Worm (Caenorhabditis elegans) whole organism, mixed stage, embryonic: ENCODE results near the gene zig-4.
A peak's percentile ranks its signal among the peaks of the same experiment; 100 is the strongest.

Experiments used
- M03D4.4 ChIP-seq: sonication (generic microtip); optimal IDR thresholded peaks from 2 replicates; lab custom pipeline; 2017; ENCODE audit warnings: mild to moderate bottlenecking, missing genetic modification characterization, missing compliant biosample characterization
- bed-3 ChIP-seq: fragments of 200-800 bp; sonication (Bioruptor generic); optimal IDR thresholded peaks from 3 replicates; lab custom pipeline; 2018; ENCODE audit warnings: mild to moderate bottlenecking, missing genetic modification characterization, moderate library complexity, missing compliant biosample characterization
- blmp-1 ChIP-seq: fragments of 150-350 bp; optimal IDR thresholded peaks from 2 replicates; lab custom pipeline; 2014; ENCODE audit warnings: missing biosample characterization, missing genetic modification characterization
- ceh-39 ChIP-seq: fragments of 150-350 bp; optimal IDR thresholded peaks from 2 replicates; lab custom pipeline; 2014; ENCODE audit warnings: missing biosample characterization, missing genetic modification characterization
- ceh-43 ChIP-seq: fragments of 200-800 bp; sonication (Bioruptor generic); optimal IDR thresholded peaks from 2 replicates; lab custom pipeline; 2018; ENCODE audit warnings: mild to moderate bottlenecking, missing genetic modification characterization, moderate library complexity, missing compliant biosample characterization
- ceh-83 ChIP-seq: fragments of 200-800 bp; sonication (Bioruptor generic); optimal IDR thresholded peaks from 2 replicates; lab custom pipeline; 2018; ENCODE audit warnings: mild to moderate bottlenecking, missing genetic modification characterization, missing compliant biosample characterization
- ces-1 ChIP-seq: fragments of 150-350 bp; optimal IDR thresholded peaks from 2 replicates; lab custom pipeline; 2014; ENCODE audit warnings: missing biosample characterization, missing genetic modification reagents, missing genetic modification characterization
- cnd-1 ChIP-seq: fragments of 200-800 bp; sonication (Bioruptor generic); optimal IDR thresholded peaks from 2 replicates; lab custom pipeline; 2018; ENCODE audit warnings: mild to moderate bottlenecking, missing genetic modification characterization, missing compliant biosample characterization
- drap-1 ChIP-seq: fragments of 200-800 bp; sonication (Bioruptor generic); optimal IDR thresholded peaks from 3 replicates; lab custom pipeline; 2018; ENCODE audit warnings: mild to moderate bottlenecking, missing genetic modification characterization, missing compliant biosample characterization
- elt-1 ChIP-seq: sonication (generic microtip); optimal IDR thresholded peaks from 2 replicates; lab custom pipeline; 2017; ENCODE audit warnings: missing genetic modification characterization, mild to moderate bottlenecking, missing compliant biosample characterization, antibody characterized with exemption, moderate library complexity, borderline replicate concordance; ENCODE audit not compliant: insufficient read depth
- elt-3 ChIP-seq: fragments of 150-350 bp; optimal IDR thresholded peaks from 2 replicates; lab custom pipeline; 2014; ENCODE audit warnings: missing biosample characterization, missing genetic modification characterization
- flh-1 ChIP-seq: fragments of 200-800 bp; sonication (Bioruptor generic); optimal IDR thresholded peaks from 2 replicates; lab custom pipeline; 2018; ENCODE audit warnings: mild to moderate bottlenecking, missing genetic modification characterization, moderate library complexity, missing compliant biosample characterization
- ham-2 ChIP-seq: fragments of 200-800 bp; sonication (Bioruptor generic); optimal IDR thresholded peaks from 2 replicates; lab custom pipeline; 2018; ENCODE audit warnings: mild to moderate bottlenecking, missing genetic modification characterization, missing compliant biosample characterization
- lin-32 ChIP-seq: fragments of 200-800 bp; sonication (Bioruptor generic); optimal IDR thresholded peaks from 2 replicates; lab custom pipeline; 2018; ENCODE audit warnings: mild to moderate bottlenecking, missing genetic modification characterization, missing compliant biosample characterization
- lsy-2 ChIP-seq: fragments of 150-350 bp; optimal IDR thresholded peaks from 2 replicates; lab custom pipeline; 2014; ENCODE audit warnings: missing biosample characterization, missing genetic modification characterization
- mab-5 ChIP-seq: fragments of 150-350 bp; optimal IDR thresholded peaks from 2 replicates; lab custom pipeline; 2014; ENCODE audit warnings: missing biosample characterization, missing genetic modification characterization
- mep-1 ChIP-seq: fragments of 150-350 bp; optimal IDR thresholded peaks from 2 replicates; lab custom pipeline; 2017; ENCODE audit warnings: missing biosample characterization, missing genetic modification reagents, missing genetic modification characterization, inconsistent platforms
- mls-2 ChIP-seq: sonication (generic microtip); optimal IDR thresholded peaks from 2 replicates; lab custom pipeline; 2016; ENCODE audit warnings: mild to moderate bottlenecking, missing genetic modification characterization, moderate library complexity, missing compliant biosample characterization
- nhr-12 ChIP-seq: fragments of 150-350 bp; optimal IDR thresholded peaks from 2 replicates; lab custom pipeline; 2014; ENCODE audit warnings: missing biosample characterization, missing genetic modification characterization
- nhr-2 ChIP-seq: fragments of 150-350 bp; optimal IDR thresholded peaks from 2 replicates; lab custom pipeline; 2014; ENCODE audit warnings: missing biosample characterization, missing genetic modification characterization
- nhr-237 ChIP-seq: fragments of 150-350 bp; optimal IDR thresholded peaks from 2 replicates; lab custom pipeline; 2014; ENCODE audit warnings: missing biosample characterization, missing genetic modification characterization
- nhr-28 ChIP-seq: fragments of 150-350 bp; optimal IDR thresholded peaks from 2 replicates; lab custom pipeline; 2014; ENCODE audit warnings: missing biosample characterization, missing genetic modification characterization
- nhr-76 ChIP-seq: sonication (generic microtip); optimal IDR thresholded peaks from 2 replicates; lab custom pipeline; 2017; ENCODE audit warnings: missing biosample characterization, missing genetic modification characterization
- pha-4 ChIP-seq: fragments of 150-350 bp; optimal IDR thresholded peaks from 2 replicates; lab custom pipeline; 2018; ENCODE audit warnings: missing biosample characterization, missing genetic modification reagents, missing genetic modification characterization
- sem-2 ChIP-seq: fragments of 200-800 bp; sonication (Bioruptor generic); optimal IDR thresholded peaks from 2 replicates; lab custom pipeline; 2018; ENCODE audit warnings: mild to moderate bottlenecking, missing genetic modification characterization, missing compliant biosample characterization
- snpc-4 ChIP-seq: fragments of 150-350 bp; optimal IDR thresholded peaks from 2 replicates; lab custom pipeline; 2014; ENCODE audit warnings: missing biosample characterization, missing genetic modification characterization
- tbx-8 ChIP-seq: fragments of 200-800 bp; sonication (Bioruptor generic); optimal IDR thresholded peaks from 2 replicates; lab custom pipeline; 2018; ENCODE audit warnings: mild to moderate bottlenecking, missing genetic modification characterization, moderate library complexity, missing compliant biosample characterization
- unc-120 ChIP-seq: sonication (generic microtip); optimal IDR thresholded peaks from 2 replicates; lab custom pipeline; 2017; ENCODE audit warnings: missing genetic modification characterization, missing compliant biosample characterization; ENCODE audit not compliant: poor library complexity, severe bottlenecking
- unc-39 ChIP-seq: fragments of 150-350 bp; optimal IDR thresholded peaks from 2 replicates; lab custom pipeline; 2014; ENCODE audit warnings: missing biosample characterization, missing genetic modification characterization
- zip-8 ChIP-seq: fragments of 150-350 bp; optimal IDR thresholded peaks from 2 replicates; lab custom pipeline; 2014; ENCODE audit warnings: missing biosample characterization, missing genetic modification characterization
- ztf-11 ChIP-seq: fragments of 150-350 bp; optimal IDR thresholded peaks from 2 replicates; lab custom pipeline; 2014; ENCODE audit warnings: missing biosample characterization, missing genetic modification characterization

zig-4 gene

DNA sequence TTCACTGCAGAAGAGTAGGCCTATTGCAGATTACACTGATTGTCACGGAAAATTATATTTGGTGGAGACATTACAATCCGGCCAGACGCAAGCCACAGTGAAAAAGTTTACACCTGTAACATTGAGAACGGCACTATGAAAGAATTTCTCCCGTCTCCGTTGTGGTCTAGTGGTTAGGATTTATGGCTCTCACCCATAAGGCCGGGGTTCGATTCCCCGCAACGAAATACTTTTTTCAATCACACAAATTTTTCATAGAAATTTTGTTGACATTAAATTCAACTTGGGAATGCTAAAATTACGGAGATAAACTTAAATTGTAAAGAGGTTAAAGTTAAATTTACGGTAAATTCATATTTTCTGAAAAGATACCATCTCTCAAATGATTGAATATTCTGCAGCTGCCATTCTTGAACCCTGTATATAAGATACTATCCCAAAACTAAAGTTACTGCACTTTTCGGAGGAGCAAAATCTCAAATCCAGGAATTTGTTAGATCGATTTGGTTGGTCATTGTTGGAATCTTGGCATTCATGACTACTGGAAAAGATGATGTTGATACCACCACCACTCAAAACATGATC is 18.7 kb upstream of the zig-4 start, which contains the start of gene C39D10.1:
Gene C39D10.1, plus strand, starts transcription at position 535 of the 585 bp plus-strand sequence.
- no peak for TF ChIP-seq mls-2 (tag; lab: Kevin White, UChicago)

DNA sequence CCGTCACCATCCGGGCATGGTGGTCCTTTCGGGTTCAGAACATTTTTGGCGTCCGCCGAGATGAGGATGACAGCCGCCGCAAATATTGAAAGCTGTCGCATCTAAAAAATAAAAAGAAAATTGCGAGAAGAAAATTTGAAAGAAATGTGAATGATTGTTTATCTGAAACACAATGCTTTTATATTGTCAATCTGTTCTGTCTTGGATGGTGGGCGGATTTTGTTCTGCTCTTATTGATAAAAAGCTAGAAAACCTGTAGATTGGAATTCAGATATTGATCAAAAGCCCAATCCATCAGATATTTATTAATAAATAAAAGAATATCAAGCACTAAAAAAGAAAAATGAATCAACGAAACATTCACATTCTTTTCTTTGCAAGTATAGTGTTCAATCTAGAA is 11.4 kb upstream of the zig-4 start, which contains the start of gene C39D10.7:
Gene C39D10.7, minus strand, starts transcription at position 101 of the 400 bp plus-strand sequence.
- TF ChIP-seq unc-120 (tag; lab: Kevin White, UChicago) (no peak), tbx-8 (GFP tag; lab: Kevin White, UChicago) (no peak), ham-2 (no peak), nhr-28 (tag; lab: Kevin White, UChicago) (no peak), pha-4 (tag; lab: Kevin White, UChicago) (no peak), ceh-83 (no peak), mab-5 (no peak), nhr-76 (no peak)

ce11 chrX:7915616-7916015 is 9.6 kb upstream of the zig-4 start:
- no peak for TF ChIP-seq ztf-11
- TF ChIP-seq lsy-2 (tag; lab: Kevin White, UChicago), result no peak
- TF ChIP-seq unc-39 (tag; lab: Kevin White, UChicago), result no peak
- no peak for TF ChIP-seq drap-1 (GFP tag; lab: Kevin White, UChicago)
- TF ChIP-seq ceh-43 (GFP tag; lab: Kevin White, UChicago), result no peak
- no peak for TF ChIP-seq ces-1 (GFP tag; lab: Kevin White, UChicago)
- no peak for TF ChIP-seq lin-32
- no peak for TF ChIP-seq nhr-237 (tag; lab: Kevin White, UChicago)
- peak; percentile 58 for TF ChIP-seq zip-8
- no peak for TF ChIP-seq flh-1
- no peak for TF ChIP-seq snpc-4 (tag; lab: Kevin White, UChicago)
- no peak for TF ChIP-seq mep-1
- peak; percentile 93 for TF ChIP-seq nhr-2

DNA sequence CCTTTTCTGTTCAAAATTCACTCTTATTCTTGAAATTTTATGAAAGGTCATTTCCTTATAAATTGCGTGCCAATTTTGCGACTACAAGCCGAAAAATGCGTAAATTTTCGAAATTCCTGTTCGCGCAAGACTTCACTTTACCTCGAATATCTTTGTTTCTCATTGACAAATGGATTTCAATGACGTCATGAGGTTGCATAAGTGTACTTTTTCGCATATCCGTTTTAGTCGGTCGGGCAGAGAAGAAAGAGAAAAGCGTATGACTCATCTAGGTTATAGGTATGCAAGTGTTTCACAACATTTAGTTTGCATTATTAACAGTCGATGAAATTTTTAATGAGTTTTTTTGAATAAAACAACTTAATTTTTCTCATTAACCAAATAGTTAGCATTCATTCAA is 9.2 kb upstream of the zig-4 start:
- TF ChIP-seq elt-3 (tag; lab: Kevin White, UChicago) (no peak), ceh-39 (no peak), lsy-2 (tag; lab: Kevin White, UChicago) (no peak), cnd-1 (tag; lab: Kevin White, UChicago) (no peak), lin-32 (no peak), M03D4.4 (tag; lab: Kevin White, UChicago) (no peak), elt-1 (no peak), tbx-8 (GFP tag; lab: Kevin White, UChicago) (no peak), nhr-237 (tag; lab: Kevin White, UChicago) (no peak), blmp-1 (no peak), sem-2 (GFP tag; lab: Kevin White, UChicago) (no peak), nhr-2 (no peak), drap-1 (GFP tag; lab: Kevin White, UChicago) (no peak), mep-1 (no peak), snpc-4 (tag; lab: Kevin White, UChicago) (no peak), mls-2 (tag; lab: Kevin White, UChicago) (no peak), ztf-11 (no peak), zip-8 (no peak), nhr-76 (no peak)

DNA sequence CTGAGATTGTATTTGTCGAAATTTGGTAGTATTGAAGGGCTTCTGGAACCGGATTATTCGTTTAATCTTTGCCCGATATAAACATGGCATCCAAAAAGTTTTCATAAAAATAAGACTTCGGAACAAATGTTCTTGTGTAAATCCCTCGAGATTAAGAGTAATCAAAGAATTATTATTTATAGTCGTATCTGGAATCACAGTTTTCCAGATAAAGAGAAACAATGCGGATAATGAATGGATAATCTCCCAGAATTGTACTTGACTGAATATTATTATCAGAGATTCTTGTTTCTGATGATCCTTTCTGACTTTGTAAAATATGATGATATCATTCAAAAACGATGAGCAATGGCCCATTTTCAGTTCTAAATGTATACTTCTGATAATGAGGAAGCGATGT is 4.1 kb upstream of the zig-4 start:
- TF ChIP-seq ceh-39 (no peak), lin-32 (no peak), lsy-2 (tag; lab: Kevin White, UChicago) (no peak), nhr-12 (tag; lab: Kevin White, UChicago) (no peak), nhr-2 (no peak), cnd-1 (tag; lab: Kevin White, UChicago) (no peak), nhr-237 (tag; lab: Kevin White, UChicago) (no peak), elt-1 (no peak)

ce11 chrX:7930450-7930849 is 5.2 kb downstream of the zig-4 start, which contains the start of gene zig-3:
TSS of gene zig-3 (plus strand) at chrX:7930750.
- TF ChIP-seq ceh-43 (GFP tag; lab: Kevin White, UChicago), result no peak
- TF ChIP-seq elt-1, result no peak
- TF ChIP-seq elt-3 (tag; lab: Kevin White, UChicago), result no peak
- no peak for TF ChIP-seq ztf-11
- no peak for TF ChIP-seq bed-3 (GFP tag; lab: Kevin White, UChicago)
- no peak for TF ChIP-seq ces-1 (GFP tag; lab: Kevin White, UChicago)
- no peak for TF ChIP-seq snpc-4 (tag; lab: Kevin White, UChicago)
- no peak for TF ChIP-seq nhr-12 (tag; lab: Kevin White, UChicago)
- TF ChIP-seq mab-5, result no peak
